Fruit fly (Drosophila melanogaster): Measurements from ENCODE around the gene swa.
A peak's percentile ranks its signal among the peaks of the same experiment; 100 is the strongest.

The swa gene

dm6 chrX:6332988-6333719, 32.4 kb downstream of the swa start:
- TF ChIP-seq CG17801 (GFP tag; optimal IDR thresholded peaks at IDR 0.05; ENCODE audit: partially characterized antibody): no peak

- TF ChIP-seq CG17801 (GFP tag; optimal IDR thresholded peaks at IDR 0.05; ENCODE audit: partially characterized antibody): peak; percentile 83
These were observed 35.0 kb downstream of the swa start, which contains the start of gene CG42240 for dm6 chrX:6330369-6330949. Gene CG42240 (plus strand): TSS chrX:6330842.

- no peak for TF ChIP-seq CG17801 (GFP tag; optimal IDR thresholded peaks at IDR 0.05; ENCODE audit: partially characterized antibody)
These were observed 48.5 kb downstream of the swa start for dm6 chrX:6316858-6317474.

- TF ChIP-seq CG17801 (GFP tag; optimal IDR thresholded peaks at IDR 0.05; ENCODE audit: partially characterized antibody): no peak
These were observed 49.9 kb downstream of the swa start for dm6 chrX:6315583-6315982.
